Worm (Caenorhabditis elegans) whole organism, young adult: ENCODE results near the gene F44E2.7.

ENCODE experiments used
- B0336.3 ChIP-seq: fragments of 200-800 bp; sonication (Bioruptor generic); IDR thresholded peaks from 2 replicates; pipeline ENCODE4 v1.3.6; 2022; ENCODE audit warnings: missing genetic modification characterization, missing compliant biosample characterization
- C06A6.2 ChIP-seq: fragments of 200-800 bp; sonication (Bioruptor generic); conservative IDR thresholded peaks from 2 replicates; pipeline ENCODE4 v1.3.6; 2022; ENCODE audit warnings: missing genetic modification characterization, missing compliant biosample characterization
- F33H1.4 ChIP-seq: fragments of 200-800 bp; sonication (Bioruptor generic); IDR thresholded peaks from 2 replicates; pipeline ENCODE4 v1.3.6; 2022; ENCODE audit warnings: missing genetic modification reagents, missing genetic modification characterization, missing compliant biosample characterization
- F57A8.1 ChIP-seq: fragments of 200-800 bp; sonication (Bioruptor generic); optimal IDR thresholded peaks from 2 replicates; lab custom pipeline; 2018; ENCODE audit warnings: mild to moderate bottlenecking, missing genetic modification characterization, moderate library complexity, missing compliant biosample characterization
- T26A5.8 ChIP-seq: sonication (generic microtip); optimal IDR thresholded peaks from 2 replicates; lab custom pipeline; 2016; ENCODE audit warnings: missing genetic modification characterization, missing compliant biosample characterization
- Y53G8AR.9 ChIP-seq: fragments of 200-800 bp; sonication (Bioruptor generic); conservative IDR thresholded peaks from 2 replicates; pipeline ENCODE4 v1.3.6; 2022; ENCODE audit warnings: missing genetic modification reagents, missing genetic modification characterization, missing compliant biosample characterization
- Y67H2A.10 ChIP-seq: fragments of 200-800 bp; sonication (Bioruptor generic); conservative IDR thresholded peaks from 2 replicates; pipeline ENCODE4 v1.3.6; 2022; ENCODE audit warnings: missing genetic modification reagents, missing genetic modification characterization, missing compliant biosample characterization
- Y95B8A.8 ChIP-seq: fragments of 200-800 bp; sonication (Bioruptor generic); IDR thresholded peaks from 2 replicates; pipeline ENCODE4 v1.3.6; 2022; ENCODE audit warnings: missing genetic modification reagents, missing genetic modification characterization, missing compliant biosample characterization
- ZK185.1 ChIP-seq: sonication (generic microtip); optimal IDR thresholded peaks from 2 replicates; lab custom pipeline; 2016; ENCODE audit warnings: mild to moderate bottlenecking, missing genetic modification characterization, missing compliant biosample characterization; ENCODE audit not compliant: poor library complexity, severe bottlenecking
- akir-1 ChIP-seq: fragments of 200-800 bp; sonication (Bioruptor generic); optimal IDR thresholded peaks from 2 replicates; lab custom pipeline; 2018; ENCODE audit warnings: mild to moderate bottlenecking, missing genetic modification characterization, moderate library complexity, missing compliant biosample characterization
- ama-1 ChIP-seq, 3 experiments: fragments of 150-350 bp in 1 of 3; sonication (generic microtip) in 2 of 3; optimal IDR thresholded peaks; 2 replicates each; lab custom pipeline; 2014 to 2018; ENCODE audit warnings: missing biosample characterization in 2 of 3, missing genetic modification characterization in 2 of 3, missing genetic modification reagents in 2 of 3
- aptf-2 ChIP-seq: fragments of 200-800 bp; sonication (Bioruptor generic); conservative IDR thresholded peaks from 2 replicates; pipeline ENCODE4 v1.3.6; 2022; ENCODE audit warnings: missing genetic modification reagents, missing genetic modification characterization, missing compliant biosample characterization
- bed-1 ChIP-seq: fragments of 200-800 bp; sonication (Bioruptor generic); IDR thresholded peaks from 2 replicates; pipeline ENCODE4 v1.3.6; 2022; ENCODE audit warnings: missing genetic modification reagents, missing genetic modification characterization, missing compliant biosample characterization
- cebp-1 ChIP-seq, 2 experiments: fragments of 200-800 bp in 1 of 2; sonication (Bioruptor generic) in 1 of 2; sonication (generic microtip) in 1 of 2; IDR thresholded peaks in 1 of 2; optimal IDR thresholded peaks in 1 of 2; 2 replicates each; pipeline versions ENCODE4 v1.3.6 to Lab custom; 2017 to 2022; ENCODE audit warnings: missing compliant biosample characterization in 2 of 2, missing genetic modification characterization in 2 of 2, mild to moderate bottlenecking in 1 of 2, missing genetic modification reagents in 1 of 2, moderate library complexity in 1 of 2
- ceh-100 ChIP-seq: fragments of 200-800 bp; sonication (Bioruptor generic); IDR thresholded peaks from 2 replicates; pipeline ENCODE4 v1.3.6; 2022; ENCODE audit warnings: missing genetic modification reagents, missing genetic modification characterization, missing compliant biosample characterization
- ceh-58 ChIP-seq: fragments of 200-800 bp; sonication (Bioruptor generic); IDR thresholded peaks from 2 replicates; pipeline ENCODE4 v1.3.6; 2022; ENCODE audit warnings: missing genetic modification characterization, missing compliant biosample characterization
- ceh-79 ChIP-seq: sonication (generic microtip); optimal IDR thresholded peaks from 2 replicates; lab custom pipeline; 2017; ENCODE audit warnings: mild to moderate bottlenecking, missing genetic modification characterization, missing compliant biosample characterization
- ceh-91 ChIP-seq: fragments of 200-800 bp; sonication (Bioruptor generic); IDR thresholded peaks from 2 replicates; pipeline ENCODE4 v1.3.6; 2022; ENCODE audit warnings: missing genetic modification reagents, missing genetic modification characterization, missing compliant biosample characterization
- chd-7 ChIP-seq: sonication (generic microtip); optimal IDR thresholded peaks from 2 replicates; lab custom pipeline; 2016; ENCODE audit warnings: mild to moderate bottlenecking, missing genetic modification characterization, moderate library complexity, missing compliant biosample characterization
- dox-1 ChIP-seq: fragments of 200-800 bp; sonication (Bioruptor generic); IDR thresholded peaks from 2 replicates; pipeline ENCODE4 v1.3.6; 2022; ENCODE audit warnings: missing genetic modification reagents, missing genetic modification characterization, missing compliant biosample characterization
- dpl-1 ChIP-seq: fragments of 150-350 bp; optimal IDR thresholded peaks from 2 replicates; lab custom pipeline; 2014; ENCODE audit warnings: missing biosample characterization, missing genetic modification reagents, missing genetic modification characterization
- egl-18 ChIP-seq: fragments of 200-800 bp; sonication (Bioruptor generic); IDR thresholded peaks from 2 replicates; pipeline ENCODE4 v1.3.6; 2022; ENCODE audit warnings: missing genetic modification reagents, missing genetic modification characterization, missing compliant biosample characterization
- ets-4 ChIP-seq: fragments of 200-800 bp; sonication (Bioruptor generic); optimal IDR thresholded peaks from 2 replicates; lab custom pipeline; 2018; ENCODE audit warnings: mild to moderate bottlenecking, missing genetic modification characterization, missing compliant biosample characterization
- fkh-3 ChIP-seq: sonication (generic microtip); optimal IDR thresholded peaks from 2 replicates; lab custom pipeline; 2016; ENCODE audit warnings: mild to moderate bottlenecking, missing genetic modification characterization, missing compliant biosample characterization
- hlh-26 ChIP-seq: fragments of 200-800 bp; sonication (Bioruptor generic); conservative IDR thresholded peaks from 2 replicates; pipeline ENCODE4 v1.3.6; 2022; ENCODE audit warnings: missing genetic modification reagents, missing genetic modification characterization, missing compliant biosample characterization
- hmg-20 ChIP-seq: fragments of 200-800 bp; sonication (Bioruptor generic); IDR thresholded peaks from 2 replicates; pipeline ENCODE4 v1.3.6; 2022; ENCODE audit warnings: missing genetic modification reagents, missing genetic modification characterization, missing compliant biosample characterization
- let-607 ChIP-seq, 2 experiments: fragments of 200-800 bp in 1 of 2; sonication (Bioruptor generic) in 1 of 2; sonication (generic microtip) in 1 of 2; optimal IDR thresholded peaks; 2 replicates each; lab custom pipeline; 2016 to 2018; ENCODE audit warnings: mild to moderate bottlenecking in 2 of 2, missing compliant biosample characterization in 2 of 2, missing genetic modification characterization in 2 of 2, moderate library complexity in 2 of 2, missing genotype in 1 of 2
- lir-1 ChIP-seq: fragments of 200-800 bp; sonication (Bioruptor generic); conservative IDR thresholded peaks from 2 replicates; pipeline ENCODE4 v1.3.6; 2022; ENCODE audit warnings: missing genetic modification reagents, missing genetic modification characterization, missing compliant biosample characterization
- madf-3 ChIP-seq: fragments of 200-800 bp; sonication (Bioruptor generic); IDR thresholded peaks from 2 replicates; pipeline ENCODE4 v1.3.6; 2022; ENCODE audit warnings: missing genetic modification reagents, missing genetic modification characterization, missing compliant biosample characterization
- mes-4 ChIP-seq: sonication (generic microtip); optimal IDR thresholded peaks from 2 replicates; lab custom pipeline; 2016; ENCODE audit warnings: missing genotype, missing genetic modification characterization, missing compliant biosample characterization
- nfya-2 ChIP-seq: fragments of 200-800 bp; sonication (Bioruptor generic); IDR thresholded peaks from 2 replicates; pipeline ENCODE4 v1.3.6; 2022; ENCODE audit warnings: missing genetic modification reagents, missing genetic modification characterization, missing compliant biosample characterization
- nfyb-1 ChIP-seq: fragments of 200-800 bp; sonication (Bioruptor generic); IDR thresholded peaks from 2 replicates; pipeline ENCODE4 v1.3.6; 2022; ENCODE audit warnings: missing genetic modification reagents, missing genetic modification characterization, missing compliant biosample characterization
- nhr-120 ChIP-seq: fragments of 200-800 bp; sonication (Bioruptor generic); IDR thresholded peaks from 2 replicates; pipeline ENCODE4 v1.3.6; 2022; ENCODE audit warnings: missing genetic modification characterization, missing compliant biosample characterization
- nhr-80 ChIP-seq: sonication (generic microtip); optimal IDR thresholded peaks from 2 replicates; lab custom pipeline; 2016; ENCODE audit warnings: missing genetic modification characterization, missing compliant biosample characterization
- pbrm-1 ChIP-seq: fragments of 200-800 bp; sonication (Bioruptor generic); IDR thresholded peaks from 2 replicates; pipeline ENCODE4 v1.3.6; 2022; ENCODE audit warnings: missing genetic modification reagents, missing genetic modification characterization, missing compliant biosample characterization
- snpc-1.1 ChIP-seq: sonication (generic microtip); optimal IDR thresholded peaks from 2 replicates; lab custom pipeline; 2017; ENCODE audit warnings: missing genetic modification characterization, mild to moderate bottlenecking, missing compliant biosample characterization, antibody characterized with exemption, moderate library complexity, missing genotype, missing genetic modification reagents; ENCODE audit not compliant: insufficient read depth
- somi-1 ChIP-seq: fragments of 200-800 bp; sonication (Bioruptor generic); optimal IDR thresholded peaks from 2 replicates; lab custom pipeline; 2018; ENCODE audit warnings: mild to moderate bottlenecking, missing genetic modification characterization, missing compliant biosample characterization
- zfh-2 ChIP-seq: fragments of 200-800 bp; sonication (Bioruptor generic); conservative IDR thresholded peaks from 2 replicates; pipeline ENCODE4 v1.3.6; 2022; ENCODE audit warnings: missing genetic modification reagents, missing genetic modification characterization, missing compliant biosample characterization
- ztf-18 ChIP-seq: sonication (generic microtip); optimal IDR thresholded peaks from 2 replicates; lab custom pipeline; 2016; ENCODE audit warnings: missing genotype, mild to moderate bottlenecking, missing genetic modification characterization, missing compliant biosample characterization
- ztf-25 ChIP-seq: fragments of 200-800 bp; sonication (Bioruptor generic); IDR thresholded peaks from 2 replicates; pipeline ENCODE4 v1.3.6; 2022; ENCODE audit warnings: missing genetic modification reagents, missing genetic modification characterization, missing compliant biosample characterization
- ztf-26 ChIP-seq: sonication (generic microtip); optimal IDR thresholded peaks from 2 replicates; lab custom pipeline; 2017; ENCODE audit warnings: missing genetic modification characterization, missing compliant biosample characterization
- ztf-3 ChIP-seq: fragments of 200-800 bp; sonication (Bioruptor generic); optimal IDR thresholded peaks from 2 replicates; lab custom pipeline; 2018; ENCODE audit warnings: mild to moderate bottlenecking, missing genetic modification characterization, missing compliant biosample characterization

F44E2.7 gene

ce11 chrIII:8866983-8867842 lies 18.9 kb upstream of the F44E2.7 start:
- TF ChIP-seq nfya-2 (GFP tag; lab: Robert Waterston, UW) = no peak
- peak; percentile 11; the same call in 1 of the 2 replicates for TF ChIP-seq nfyb-1 (GFP tag; lab: Robert Waterston, UW)
- TF ChIP-seq madf-3 = 0 out of 2 replicates have a peak, but pooled peaks have one; percentile 29
- no peak for TF ChIP-seq chd-7
- no peak for TF ChIP-seq dpl-1
- TF ChIP-seq dox-1 (GFP tag; lab: Robert Waterston, UW) = 0 out of 2 replicates have a peak, but pooled peaks have one; percentile 14
- TF ChIP-seq ztf-25 (GFP tag; lab: Robert Waterston, UW) = no peak
- 0 out of 2 replicates have a peak, but pooled peaks have one; percentile 6 for TF ChIP-seq Y95B8A.8
- no peak for TF ChIP-seq snpc-1.1
- TF ChIP-seq ceh-58 = no peak
- no peak for TF ChIP-seq Y53G8AR.9 (GFP tag; lab: Robert Waterston, UW)
- no peak for TF ChIP-seq F33H1.4 (GFP tag; lab: Robert Waterston, UW)
- TF ChIP-seq ama-1 (optimal IDR thresholded peaks at IDR 0.05; lab: Kevin White, UChicago) = no peak
- no peak for TF ChIP-seq ama-1 (GFP tag; optimal IDR thresholded peaks at IDR 0.05; lab: Kevin White, UChicago)
- TF ChIP-seq hlh-26 = no peak
- no peak for TF ChIP-seq aptf-2 (GFP tag; lab: Robert Waterston, UW)
- peak; percentile 35; the same call in 1 of the 2 replicates for TF ChIP-seq pbrm-1 (GFP tag; lab: Robert Waterston, UW)
- TF ChIP-seq ZK185.1 (tag; lab: Kevin White, UChicago) = peak; percentile 5
- TF ChIP-seq mes-4 (tag; lab: Kevin White, UChicago) = no peak
- TF ChIP-seq zfh-2 (GFP tag; lab: Robert Waterston, UW) = no peak
- no peak for TF ChIP-seq cebp-1 (GFP tag; IDR thresholded peaks at IDR 0.05; lab: Robert Waterston, UW)
- TF ChIP-seq cebp-1 (tag; optimal IDR thresholded peaks at IDR 0.05; lab: Kevin White, UChicago) = peak; percentile 4
- no peak for TF ChIP-seq T26A5.8 (tag; lab: Kevin White, UChicago)
- no peak for TF ChIP-seq C06A6.2 (GFP tag; lab: Robert Waterston, UW)
- no peak for TF ChIP-seq lir-1 (GFP tag; lab: Robert Waterston, UW)
- TF ChIP-seq nhr-80 = peak; percentile 44
- no peak for TF ChIP-seq ceh-100 (GFP tag; lab: Robert Waterston, UW)
- TF ChIP-seq akir-1 (GFP tag; lab: Kevin White, UChicago) = no peak
- no peak for TF ChIP-seq ceh-91 (GFP tag; lab: Robert Waterston, UW)
- TF ChIP-seq Y67H2A.10 (GFP tag; lab: Robert Waterston, UW) = no peak
- TF ChIP-seq ztf-3 = no peak
- TF ChIP-seq bed-1 (GFP tag; lab: Robert Waterston, UW) = no peak
- TF ChIP-seq, all 124 proteins: peak for 8

ce11 chrIII:8866038-8866437 lies 17.8 kb upstream of the F44E2.7 start:
- no peak for TF ChIP-seq ZK185.1 (tag; lab: Kevin White, UChicago)
- TF ChIP-seq let-607 (tag; optimal IDR thresholded peaks at IDR 0.05; lab: Kevin White, UChicago) = peak in 1 of 2 experiments; percentile 0
- TF ChIP-seq, all 124 proteins: peak for 1

- TF ChIP-seq somi-1 (GFP tag; lab: Kevin White, UChicago) (peak; percentile 86), ztf-18 (tag; lab: Kevin White, UChicago) (peak; percentile 73), ets-4 (GFP tag; lab: Kevin White, UChicago) (peak; percentile 93), B0336.3 (GFP tag; lab: Robert Waterston, UW) (peak; percentile 85; the same call in 1 of the 2 replicates), cebp-1 (GFP tag; IDR thresholded peaks at IDR 0.05; lab: Robert Waterston, UW) (peak; percentile 62), cebp-1 (tag; optimal IDR thresholded peaks at IDR 0.05; lab: Kevin White, UChicago) (peak; percentile 84), nhr-120 (GFP tag; lab: Robert Waterston, UW) (0 out of 2 replicates have a peak, but pooled peaks have one; percentile 85), nhr-80 (peak; percentile 98), fkh-3 (tag; lab: Kevin White, UChicago) (no peak), bed-1 (GFP tag; lab: Robert Waterston, UW) (peak; percentile 81; the same call in 1 of the 2 replicates), ztf-26 (tag; lab: Kevin White, UChicago) (peak; percentile 87), egl-18 (GFP tag; lab: Robert Waterston, UW) (no peak), dpl-1 (no peak), Y53G8AR.9 (GFP tag; lab: Robert Waterston, UW) (peak; percentile 83), ceh-79 (tag; lab: Kevin White, UChicago) (peak; percentile 41), hmg-20 (GFP tag; lab: Robert Waterston, UW) (peak; percentile 63; the same call in 1 of the 2 replicates), F57A8.1 (GFP tag; lab: Kevin White, UChicago) (peak; percentile 46)
These were observed 17.1 kb upstream of the F44E2.7 start for ce11 chrIII:8865294-8865766.
